Worm (Caenorhabditis elegans): Measurements from ENCODE around the gene F09E10.6.

DNA sequence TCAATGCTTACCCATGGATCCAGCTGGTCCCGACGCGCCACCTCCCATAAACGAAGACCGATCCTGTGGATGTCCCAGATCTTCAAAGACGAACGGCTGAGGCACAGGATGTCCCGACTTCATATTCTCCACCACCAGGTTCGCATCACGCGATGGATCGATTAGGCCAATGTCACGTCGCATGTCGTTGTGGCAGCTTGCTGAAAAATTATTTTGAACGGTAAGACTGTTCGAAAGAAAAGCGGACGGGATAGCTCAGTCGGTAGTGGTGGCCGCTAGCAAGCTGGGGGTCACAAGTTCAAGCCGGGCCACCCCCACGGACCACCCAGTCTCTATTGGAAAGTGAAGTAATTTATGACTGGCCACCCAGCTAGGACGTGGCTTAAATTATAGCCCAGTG is 15.7 kb upstream of the F09E10.6 start:
- TF ChIP-seq ets-4 (GFP tag; optimal IDR thresholded peaks at IDR 0.05) (no peak), unc-62 (GFP tag; optimal IDR thresholded peaks at IDR 0.05) (no peak), nfya-1 (tag; optimal IDR thresholded peaks at IDR 0.05; ENCODE audit: borderline replicate concordance, insufficient read depth) (no peak), chd-7 (tag; optimal IDR thresholded peaks at IDR 0.05) (no peak), ccch-3 (GFP tag; optimal IDR thresholded peaks at IDR 0.05) (no peak), efl-1 (GFP tag; optimal IDR thresholded peaks at IDR 0.05) (no peak), snpc-4 (GFP tag; optimal IDR thresholded peaks at IDR 0.05) (no peak), snpc-4 (tag; optimal IDR thresholded peaks at IDR 0.05) (no peak), F39B2.1 (GFP tag; IDR thresholded peaks at IDR 0.05) (no peak), hrde-1 (tag; optimal IDR thresholded peaks at IDR 0.05; ENCODE audit: borderline replicate concordance) (no peak), ama-1 (optimal IDR thresholded peaks at IDR 0.05) (no peak), ama-1 (GFP tag; optimal IDR thresholded peaks at IDR 0.05) (no peak), cebp-1 (GFP tag; IDR thresholded peaks at IDR 0.05) (no peak), cebp-1 (tag; optimal IDR thresholded peaks at IDR 0.05) (no peak), attf-5 (GFP tag; optimal IDR thresholded peaks at IDR 0.05) (no peak)

Measured in whole organism, young adult.